Fruit fly (Drosophila melanogaster) whole organism, wandering third instar larva: Measurements from ENCODE around the gene CG34165.

ENCODE experiments used
- Abd-B ChIP-seq: fragments of >200 bp; optimal IDR thresholded peaks from 2 replicates; lab custom pipeline; 2017; ENCODE audit warnings: missing biosample characterization, missing genetic modification characterization
- br ChIP-seq: fragments of 200-800 bp; sonication (Bioruptor generic); optimal IDR thresholded peaks from 2 replicates; lab custom pipeline; 2016; ENCODE audit warnings: missing biosample characterization, missing genetic modification characterization
- foxo ChIP-seq, 2 experiments: fragments of 200-800 bp; sonication (Bioruptor generic); optimal IDR thresholded peaks; 2 replicates in 1 of 2; 3 replicates in 1 of 2; lab custom pipeline; 2016 to 2017; ENCODE audit warnings: missing biosample characterization in 2 of 2, missing genetic modification characterization in 2 of 2
- h ChIP-seq: fragments of 200-800 bp; sonication (Bioruptor generic); optimal IDR thresholded peaks from 3 replicates; lab custom pipeline; 2016; ENCODE audit warnings: missing biosample characterization, mild to moderate bottlenecking, missing genetic modification characterization

dm6 chr2L:14760467-14760866 lies 46.9 kb downstream of the CG34165 start, which contains the start of gene CG4691:
- TF ChIP-seq foxo (GFP tag; optimal IDR thresholded peaks at IDR 0.05; lab: Kevin White, UChicago) (no peak), br (GFP tag; lab: Kevin White, UChicago) (no peak), Abd-B (GFP tag; lab: Kevin White, UChicago) (no peak), h (GFP tag; lab: Kevin White, UChicago) (no peak)
